Worm (Caenorhabditis elegans): ENCODE data around the gene F48C5.2.
A peak's percentile ranks its signal among the peaks of the same experiment; 100 is the strongest.

Gene F48C5.2

ce11 chrX:11464271-11465103 is 10.4 kb upstream of the F48C5.2 start (continued):
- peak; percentile 18 for TF ChIP-seq nhr-6 (tag; optimal IDR thresholded peaks at IDR 0.05)
- TF ChIP-seq egl-43 (GFP tag; IDR thresholded peaks at IDR 0.05): no peak
- TF ChIP-seq daf-19 (GFP tag; conservative IDR thresholded peaks at IDR 0.05): no peak
- TF ChIP-seq nhr-48 (tag; optimal IDR thresholded peaks at IDR 0.05): peak; percentile 9
- no peak for TF ChIP-seq lin-15B (tag; optimal IDR thresholded peaks at IDR 0.05)
- TF ChIP-seq egl-27 (tag; optimal IDR thresholded peaks at IDR 0.05): no peak
- TF ChIP-seq lin-38 (GFP tag; IDR thresholded peaks at IDR 0.05): no peak
- no peak for TF ChIP-seq dmd-8 (GFP tag; IDR thresholded peaks at IDR 0.05)
- TF ChIP-seq mes-2 (tag; optimal IDR thresholded peaks at IDR 0.05; ENCODE audit: poor library complexity, severe bottlenecking): no peak
- no peak for TF ChIP-seq unc-130 (GFP tag; optimal IDR thresholded peaks at IDR 0.05)
- no peak for TF ChIP-seq ceh-44 (GFP tag; IDR thresholded peaks at IDR 0.05)
- peak; percentile 68 for TF ChIP-seq nhr-11 (tag; optimal IDR thresholded peaks at IDR 0.05)

- TF ChIP-seq fkh-10 (GFP tag; optimal IDR thresholded peaks at IDR 0.05) (no peak), Y75B8A.6 (GFP tag; IDR thresholded peaks at IDR 0.05) (no peak), nhr-28 (tag; optimal IDR thresholded peaks at IDR 0.05) (peak; percentile 6), daf-19 (GFP tag; conservative IDR thresholded peaks at IDR 0.05) (no peak), mep-1 (tag; optimal IDR thresholded peaks at IDR 0.05) (no peak), lim-7 (GFP tag; IDR thresholded peaks at IDR 0.05) (no peak), mdt-29 (GFP tag; IDR thresholded peaks at IDR 0.05) (no peak), dmd-8 (GFP tag; IDR thresholded peaks at IDR 0.05) (no peak), Y105C5A.15 (GFP tag; IDR thresholded peaks at IDR 0.05) (no peak), daf-16 (GFP tag; optimal IDR thresholded peaks at IDR 0.05) (peak in 1 of 2 experiments; percentile 28), daf-16 (tag; optimal IDR thresholded peaks at IDR 0.05) (no peak), spr-3 (GFP tag; optimal IDR thresholded peaks at IDR 0.05) (no peak), ceh-62 (tag; optimal IDR thresholded peaks at IDR 0.05) (no peak), hlh-30 (tag; optimal IDR thresholded peaks at IDR 0.05; ENCODE audit: insufficient read depth) (peak; percentile 43), skn-1 (tag; optimal IDR thresholded peaks at IDR 0.05) (no peak), madf-5 (GFP tag; IDR thresholded peaks at IDR 0.05) (no peak), cey-2 (tag; optimal IDR thresholded peaks at IDR 0.05; ENCODE audit: borderline replicate concordance, insufficient read depth) (no peak), zfp-3 (GFP tag; conservative IDR thresholded peaks at IDR 0.05) (no peak), nhr-102 (tag; optimal IDR thresholded peaks at IDR 0.05) (no peak), attf-4 (tag; optimal IDR thresholded peaks at IDR 0.05) (no peak), hlh-11 (tag; optimal IDR thresholded peaks at IDR 0.05) (peak; percentile 35), nhr-41 (GFP tag; IDR thresholded peaks at IDR 0.05) (no peak), spr-1 (tag; optimal IDR thresholded peaks at IDR 0.05) (no peak), lir-3 (tag; optimal IDR thresholded peaks at IDR 0.05) (no peak)
Observed at ce11 chrX:11463568-11463967, 9.4 kb upstream of the F48C5.2 start.

ce11 chrX:11463005-11463404 is 8.9 kb upstream of the F48C5.2 start:
- TF ChIP-seq aha-1 (tag) (peak; percentile 76), mep-1 (tag; optimal IDR thresholded peaks at IDR 0.05) (peak; percentile 5), php-3 (GFP tag; IDR thresholded peaks at IDR 0.05) (no peak), daf-16 (GFP tag; optimal IDR thresholded peaks at IDR 0.05) (no peak), daf-16 (tag; optimal IDR thresholded peaks at IDR 0.05) (no peak), mdl-1 (tag; optimal IDR thresholded peaks at IDR 0.05) (peak in 1 of 2 experiments; percentile 5), ceh-20 (GFP tag; IDR thresholded peaks at IDR 0.05) (0 out of 2 replicates have a peak, but pooled peaks have one; percentile 13), dve-1 (tag; optimal IDR thresholded peaks at IDR 0.05; ENCODE audit: insufficient read depth) (no peak)

Data from whole organism, L4 larva.